Worm (Caenorhabditis elegans) whole organism, early embryonic: ENCODE data around the gene algn-7.
A peak's percentile ranks its signal among the peaks of the same experiment; 100 is the strongest.

Experiments
- B0310.2 ChIP-seq: sonication (generic microtip); optimal IDR thresholded peaks from 2 replicates; lab custom pipeline; 2016; ENCODE audit warnings: mild to moderate bottlenecking, missing genetic modification characterization, missing compliant biosample characterization
- F13C5.2 ChIP-seq: sonication (generic microtip); optimal IDR thresholded peaks from 2 replicates; lab custom pipeline; 2017; ENCODE audit warnings: mild to moderate bottlenecking, missing genetic modification characterization, inconsistent platforms, missing compliant biosample characterization
- aly-1 ChIP-seq: sonication (generic microtip); optimal IDR thresholded peaks from 2 replicates; lab custom pipeline; 2016; ENCODE audit warnings: missing genetic modification characterization, missing compliant biosample characterization
- ama-1 ChIP-seq: fragments of 150-350 bp; optimal IDR thresholded peaks from 2 replicates; lab custom pipeline; 2014
- ceh-13 ChIP-seq: fragments of 200-800 bp; sonication (Bioruptor generic); optimal IDR thresholded peaks from 2 replicates; lab custom pipeline; 2018; ENCODE audit warnings: mild to moderate bottlenecking, missing genetic modification characterization, missing compliant biosample characterization
- ceh-36 ChIP-seq: sonication (generic microtip); optimal IDR thresholded peaks from 2 replicates; lab custom pipeline; 2016; ENCODE audit warnings: missing genetic modification characterization, inconsistent platforms, missing compliant biosample characterization
- ets-7 ChIP-seq: sonication (generic microtip); optimal IDR thresholded peaks from 2 replicates; lab custom pipeline; 2016; ENCODE audit warnings: missing genotype, missing genetic modification characterization, missing compliant biosample characterization
- flt-1 ChIP-seq: fragments of 200-800 bp; sonication (Bioruptor generic); IDR thresholded peaks from 2 replicates; pipeline ENCODE4 v1.3.6; 2022; ENCODE audit warnings: missing genetic modification characterization, missing compliant biosample characterization
- hmbx-1 ChIP-seq: sonication (generic microtip); optimal IDR thresholded peaks from 2 replicates; lab custom pipeline; 2016; ENCODE audit warnings: mild to moderate bottlenecking, missing genetic modification characterization, missing compliant biosample characterization
- hmg-4 ChIP-seq: fragments of 200-800 bp; sonication (Bioruptor generic); optimal IDR thresholded peaks from 2 replicates; lab custom pipeline; 2018; ENCODE audit warnings: mild to moderate bottlenecking, missing genetic modification characterization, missing compliant biosample characterization
- hnd-1 ChIP-seq: sonication (generic microtip); optimal IDR thresholded peaks from 2 replicates; lab custom pipeline; 2016; ENCODE audit warnings: missing genetic modification characterization, missing compliant biosample characterization
- pes-1 ChIP-seq: fragments of 200-800 bp; sonication (Bioruptor generic); IDR thresholded peaks from 2 replicates; pipeline ENCODE4 v1.3.6; 2022; ENCODE audit warnings: missing genetic modification reagents, missing genetic modification characterization, missing compliant biosample characterization
- scrt-1 ChIP-seq: fragments of 200-800 bp; sonication (Bioruptor generic); IDR thresholded peaks from 2 replicates; pipeline ENCODE4 v1.3.6; 2022; ENCODE audit warnings: missing genetic modification characterization, missing compliant biosample characterization
- sea-1 ChIP-seq: fragments of 200-800 bp; sonication (Bioruptor generic); conservative IDR thresholded peaks from 2 replicates; pipeline ENCODE4 v1.3.6; 2022; ENCODE audit warnings: missing genetic modification characterization, missing compliant biosample characterization
- tbx-11 ChIP-seq: fragments of 200-800 bp; sonication (Bioruptor generic); IDR thresholded peaks from 2 replicates; pipeline ENCODE4 v1.3.6; 2022; ENCODE audit warnings: missing genetic modification characterization, missing compliant biosample characterization
- tbx-37 ChIP-seq: fragments of 200-800 bp; sonication (Bioruptor generic); conservative IDR thresholded peaks from 2 replicates; pipeline ENCODE4 v1.3.6; 2022; ENCODE audit warnings: missing genetic modification reagents, missing genetic modification characterization, missing compliant biosample characterization
- tra-4 ChIP-seq: sonication (generic microtip); optimal IDR thresholded peaks from 2 replicates; lab custom pipeline; 2017; ENCODE audit warnings: missing genetic modification characterization, missing compliant biosample characterization

Gene algn-7

ce11 chrV:19934223-19934622, at the start of gene algn-7:
TSS of gene algn-7 (minus strand) at chrV:19934323.
- no peak for TF ChIP-seq sea-1
- no peak for TF ChIP-seq hmg-4 (GFP tag; lab: Kevin White, UChicago)
- TF ChIP-seq ets-7 (tag; lab: Kevin White, UChicago), result no peak
- no peak for TF ChIP-seq tra-4 (tag; lab: Kevin White, UChicago)
- TF ChIP-seq B0310.2, result no peak
- TF ChIP-seq flt-1 (GFP tag; lab: Robert Waterston, UW), result no peak
- TF ChIP-seq aly-1 (tag; lab: Kevin White, UChicago), result no peak
- TF ChIP-seq tbx-37, result no peak
- TF ChIP-seq tbx-11 (GFP tag; lab: Robert Waterston, UW), result no peak
- no peak for TF ChIP-seq hnd-1 (tag; lab: Kevin White, UChicago)
- TF ChIP-seq ama-1 (lab: Kevin White, UChicago), result no peak
- TF ChIP-seq pes-1 (GFP tag; lab: Robert Waterston, UW), result no peak
- TF ChIP-seq F13C5.2 (tag; lab: Kevin White, UChicago), result no peak
- TF ChIP-seq ceh-36 (tag; lab: Kevin White, UChicago), result no peak
- no peak for TF ChIP-seq scrt-1 (GFP tag; lab: Robert Waterston, UW)

- TF ChIP-seq flt-1 (GFP tag; lab: Robert Waterston, UW) (no peak), ceh-13 (no peak), B0310.2 (no peak), tbx-11 (GFP tag; lab: Robert Waterston, UW) (no peak), ceh-36 (tag; lab: Kevin White, UChicago) (no peak), scrt-1 (GFP tag; lab: Robert Waterston, UW) (no peak), hmbx-1 (tag; lab: Kevin White, UChicago) (no peak), pes-1 (GFP tag; lab: Robert Waterston, UW) (no peak), F13C5.2 (tag; lab: Kevin White, UChicago) (no peak), aly-1 (tag; lab: Kevin White, UChicago) (no peak), tra-4 (tag; lab: Kevin White, UChicago) (no peak), hnd-1 (tag; lab: Kevin White, UChicago) (no peak), ets-7 (tag; lab: Kevin White, UChicago) (no peak), hmg-4 (GFP tag; lab: Kevin White, UChicago) (no peak), ama-1 (lab: Kevin White, UChicago) (no peak), tbx-37 (no peak), sea-1 (no peak)
These were observed 47.8 kb upstream of the algn-7 start, which contains the start of gene Y60A3A.24 for ce11 chrV:19981832-19982462. TSS of gene Y60A3A.24 (minus strand) at chrV:19981882.

ce11 chrV:19978220-19978619, 44.1 kb upstream of the algn-7 start, which contains the start of gene srh-183:
TSS of gene srh-183 (minus strand) at chrV:19978320.
- no peak for TF ChIP-seq ets-7 (tag; lab: Kevin White, UChicago)
- TF ChIP-seq B0310.2, result no peak
- TF ChIP-seq aly-1 (tag; lab: Kevin White, UChicago), result no peak

- TF ChIP-seq ets-7 (tag; lab: Kevin White, UChicago) (no peak), scrt-1 (GFP tag; lab: Robert Waterston, UW) (no peak)
These were observed 38.9 kb upstream of the algn-7 start, which contains the start of gene srh-173 for ce11 chrV:19972984-19973383. TSS of gene srh-173 (plus strand) at chrV:19973284.

- TF ChIP-seq B0310.2, result no peak
- TF ChIP-seq ama-1 (lab: Kevin White, UChicago), result peak; percentile 78
- TF ChIP-seq tbx-11 (GFP tag; lab: Robert Waterston, UW), result no peak
- TF ChIP-seq scrt-1 (GFP tag; lab: Robert Waterston, UW), result no peak
- no peak for TF ChIP-seq F13C5.2 (tag; lab: Kevin White, UChicago)
These were observed 31.5 kb upstream of the algn-7 start, which contains the start of gene srh-171 for ce11 chrV:19965626-19966025. TSS of gene srh-171 (plus strand) at chrV:19965700.

- no peak for TF ChIP-seq tbx-37
- TF ChIP-seq ceh-13, result no peak
- peak; percentile 13 for TF ChIP-seq hmg-4 (GFP tag; lab: Kevin White, UChicago)
These were observed 27.8 kb upstream of the algn-7 start for ce11 chrV:19961971-19962370.

DNA sequence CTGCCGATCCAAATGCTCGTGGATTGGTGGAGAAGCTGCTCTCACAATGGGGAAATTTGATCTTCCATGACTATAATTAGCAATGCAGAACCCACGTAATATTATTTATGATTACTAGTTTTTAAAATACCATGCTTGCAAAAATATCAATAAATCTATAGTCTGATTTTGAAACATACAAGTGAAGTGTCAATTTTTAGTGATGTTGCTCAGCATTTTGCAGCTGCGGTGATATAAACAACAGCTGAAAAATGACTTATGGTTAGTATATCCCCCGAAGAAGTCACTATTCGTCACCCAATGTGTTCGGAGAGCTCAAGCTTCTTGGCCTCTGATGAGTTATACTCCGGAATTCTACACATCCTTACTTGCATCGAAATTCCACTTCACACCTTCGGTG, 24.6 kb upstream of the algn-7 start, which contains the start of gene srh-172:
TSS of gene srh-172 (plus strand) at position 301 of the 400 bp plus-strand sequence.
- TF ChIP-seq tra-4 (tag; lab: Kevin White, UChicago) (no peak), B0310.2 (no peak), ceh-13 (no peak), sea-1 (no peak), hmg-4 (GFP tag; lab: Kevin White, UChicago) (no peak), pes-1 (GFP tag; lab: Robert Waterston, UW) (no peak), ets-7 (tag; lab: Kevin White, UChicago) (no peak), ama-1 (lab: Kevin White, UChicago) (no peak), flt-1 (GFP tag; lab: Robert Waterston, UW) (no peak), hmbx-1 (tag; lab: Kevin White, UChicago) (no peak), scrt-1 (GFP tag; lab: Robert Waterston, UW) (no peak), tbx-37 (no peak), hnd-1 (tag; lab: Kevin White, UChicago) (no peak), ceh-36 (tag; lab: Kevin White, UChicago) (no peak), tbx-11 (GFP tag; lab: Robert Waterston, UW) (no peak), F13C5.2 (tag; lab: Kevin White, UChicago) (no peak), aly-1 (tag; lab: Kevin White, UChicago) (no peak)

- no peak for TF ChIP-seq tbx-11 (GFP tag; lab: Robert Waterston, UW)
- TF ChIP-seq scrt-1 (GFP tag; lab: Robert Waterston, UW), result no peak
- no peak for TF ChIP-seq flt-1 (GFP tag; lab: Robert Waterston, UW)
- TF ChIP-seq B0310.2, result no peak
- TF ChIP-seq F13C5.2 (tag; lab: Kevin White, UChicago), result no peak
- TF ChIP-seq ceh-36 (tag; lab: Kevin White, UChicago), result no peak
- TF ChIP-seq hmg-4 (GFP tag; lab: Kevin White, UChicago), result no peak
These were observed 21.0 kb upstream of the algn-7 start, which contains the start of gene abhd-3.1 for ce11 chrV:19955171-19955570. TSS of gene abhd-3.1 (plus strand) at chrV:19955488.
